Fruit fly (Drosophila melanogaster) whole organism: ENCODE measurements around the gene Atg12.

Experiments used
- CG8478 ChIP-seq: fragments of >200 bp; optimal IDR thresholded peaks from 2 replicates; lab custom pipeline; 2018; ENCODE audit warnings: inconsistent platforms
- Dll ChIP-seq: fragments of >200 bp; optimal IDR thresholded peaks from 2 replicates; lab custom pipeline; 2017
- EcR ChIP-seq, 2 experiments: fragments of >200 bp; optimal IDR thresholded peaks; 2 replicates each; lab custom pipeline; 2017; ENCODE audit warnings: missing biosample characterization in 2 of 2, missing genetic modification characterization in 2 of 2, missing genetic modification reagents in 2 of 2
- pan ChIP-seq: fragments of >200 bp; optimal IDR thresholded peaks from 2 replicates; lab custom pipeline; 2017
- psq ChIP-seq: fragments of >200 bp; optimal IDR thresholded peaks from 2 replicates; lab custom pipeline; 2017
- usp ChIP-seq: fragments of >200 bp; optimal IDR thresholded peaks from 2 replicates; lab custom pipeline; 2017; ENCODE audit warnings: missing biosample characterization, missing genetic modification characterization, mixed read lengths

DNA sequence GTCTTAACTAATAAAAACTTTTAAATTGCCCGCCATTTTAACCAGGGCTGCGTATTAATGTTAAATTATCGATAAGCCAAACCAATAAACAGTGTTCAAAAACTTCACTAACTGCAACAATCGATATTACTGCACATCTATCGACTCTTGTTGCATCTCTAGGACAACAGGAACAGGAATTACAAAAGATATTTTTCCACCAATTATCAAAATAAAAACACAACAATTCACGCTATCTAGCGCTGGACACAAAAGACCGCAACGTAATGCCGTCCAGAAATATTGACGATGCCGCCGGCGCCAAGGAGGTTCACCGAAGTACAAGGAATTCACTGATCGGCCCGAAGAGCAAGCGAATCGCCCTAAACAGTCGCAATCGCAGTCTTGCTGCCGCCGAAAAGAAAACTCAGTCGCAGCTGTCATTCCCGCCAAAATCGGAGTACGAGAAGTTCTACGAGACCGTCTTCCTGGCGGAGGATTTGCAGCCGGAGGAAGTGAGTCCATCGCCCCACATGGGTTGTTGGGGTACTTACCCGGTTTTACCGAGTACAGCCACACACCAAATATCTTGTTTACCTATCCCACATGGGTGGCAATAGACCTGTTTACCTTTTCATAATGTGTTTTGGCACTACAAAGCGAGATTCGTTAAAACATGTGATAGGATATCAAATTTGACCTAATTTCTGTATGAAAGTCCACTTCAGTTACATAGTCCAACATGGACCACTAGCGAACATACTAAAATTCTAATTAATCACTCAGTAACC is 20.6 kb upstream of the Atg12 start, which contains the start of gene vers:
- TF ChIP-seq EcR (GFP tag; optimal IDR thresholded peaks at IDR 0.05; lab: Kevin White, UChicago) (no peak), Dll (lab: Kevin White, UChicago) (no peak), pan (lab: Kevin White, UChicago) (no peak), psq (lab: Kevin White, UChicago) (no peak), CG8478 (no peak), usp (GFP tag; lab: Kevin White, UChicago) (no peak)
